Worm (Caenorhabditis elegans): ENCODE results near the gene R05F9.7.
A peak's percentile ranks its signal among the peaks of the same experiment; 100 is the strongest.
"Not testable (repeated sequence)": the region's sequence is repeated elsewhere in the genome, so short reads cannot be mapped to it uniquely, and the experiment has no call there.

Gene R05F9.7

DNA sequence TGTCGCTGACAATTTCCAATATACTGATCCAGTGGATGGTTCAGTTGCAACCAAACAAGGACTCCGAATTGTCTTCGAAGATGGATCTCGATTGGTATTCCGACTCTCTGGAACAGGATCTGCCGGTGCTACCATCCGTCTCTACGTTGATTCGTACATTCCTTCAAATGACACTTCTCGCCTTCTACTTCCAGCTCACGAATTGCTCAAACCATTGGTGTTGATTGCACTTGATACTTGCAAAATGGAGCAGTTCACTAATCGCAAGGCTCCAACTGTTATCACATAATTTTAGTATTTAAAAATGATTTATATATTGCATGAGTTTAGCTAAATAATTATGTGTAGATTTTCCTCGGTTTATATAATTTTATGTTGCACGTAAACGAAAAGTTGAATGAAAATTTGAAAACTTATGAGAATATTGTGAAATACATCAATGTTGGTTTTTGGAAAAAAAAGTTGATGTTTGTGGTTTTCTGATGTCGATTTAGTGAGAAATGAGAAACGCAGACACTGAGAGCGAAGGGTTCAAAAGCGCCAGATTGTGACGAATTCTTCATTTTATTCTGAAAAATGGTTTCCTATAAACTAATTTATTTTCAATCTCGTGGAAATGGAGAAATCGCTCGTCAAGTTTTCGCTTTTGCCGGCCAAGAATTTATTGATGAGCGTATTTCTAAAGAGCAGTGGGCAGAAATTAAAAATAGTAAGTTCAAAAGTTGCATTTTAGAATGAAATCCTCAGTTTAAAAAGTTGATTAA is 5.1 kb downstream of the R05F9.7 start, which contains the start of gene gst-9 (continued):
- TF ChIP-seq sdz-38 (tag; optimal IDR thresholded peaks at IDR 0.05) (no peak), repo-1 (tag; optimal IDR thresholded peaks at IDR 0.05) (peak; percentile 83), cebp-2 (GFP tag; IDR thresholded peaks at IDR 0.05) (0 out of 2 replicates have a peak, but pooled peaks have one; percentile 5), B0336.3 (GFP tag; IDR thresholded peaks at IDR 0.05) (peak; percentile 69), ama-1 (optimal IDR thresholded peaks at IDR 0.05) (peak; percentile 54), ama-1 (GFP tag; optimal IDR thresholded peaks at IDR 0.05) (no peak), hmg-1.2 (GFP tag; IDR thresholded peaks at IDR 0.05) (peak; percentile 36), tlf-1 (GFP tag; optimal IDR thresholded peaks at IDR 0.05) (peak; percentile 80), tbp1 (GFP tag; optimal IDR thresholded peaks at IDR 0.05) (peak; percentile 52), atf-7 (tag; optimal IDR thresholded peaks at IDR 0.05) (peak; percentile 64), dox-1 (GFP tag; IDR thresholded peaks at IDR 0.05) (peak; percentile 55), athp-1 (tag; optimal IDR thresholded peaks at IDR 0.05) (no peak), Y53G8AR.9 (GFP tag; conservative IDR thresholded peaks at IDR 0.05) (peak; percentile 83)

DNA sequence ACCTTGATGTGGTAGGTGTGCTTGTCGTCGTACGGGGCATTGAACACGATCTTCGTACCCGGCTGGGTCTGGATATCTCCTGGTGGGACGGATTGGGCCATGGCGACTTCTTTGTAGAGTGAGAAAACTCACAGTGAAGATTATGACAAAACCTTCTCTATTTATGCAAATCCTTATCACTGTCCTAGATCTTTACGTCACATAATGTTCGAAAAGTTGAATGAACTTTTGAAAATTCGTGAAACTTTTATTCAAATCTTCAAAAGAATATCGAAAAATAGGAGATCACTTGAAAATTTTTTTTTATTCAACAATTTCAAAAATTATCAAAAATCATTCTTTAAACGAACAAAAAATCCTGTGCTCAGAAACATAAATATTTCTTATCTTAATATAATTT is 6.5 kb downstream of the R05F9.7 start, which contains the start of gene msp-33:
msp-33 (minus strand) TSS at position 101 of the 400 bp plus-strand sequence.
- TF ChIP-seq nhr-120 (GFP tag; IDR thresholded peaks at IDR 0.05) (0 out of 2 replicates have a peak, but pooled peaks have one; percentile 66), nfyb-1 (GFP tag; IDR thresholded peaks at IDR 0.05) (no peak), dpff-1 (tag; optimal IDR thresholded peaks at IDR 0.05) (no peak), dox-1 (GFP tag; IDR thresholded peaks at IDR 0.05) (no peak), lir-1 (GFP tag; conservative IDR thresholded peaks at IDR 0.05) (no peak), nhr-179 (tag; optimal IDR thresholded peaks at IDR 0.05) (no peak)

DNA sequence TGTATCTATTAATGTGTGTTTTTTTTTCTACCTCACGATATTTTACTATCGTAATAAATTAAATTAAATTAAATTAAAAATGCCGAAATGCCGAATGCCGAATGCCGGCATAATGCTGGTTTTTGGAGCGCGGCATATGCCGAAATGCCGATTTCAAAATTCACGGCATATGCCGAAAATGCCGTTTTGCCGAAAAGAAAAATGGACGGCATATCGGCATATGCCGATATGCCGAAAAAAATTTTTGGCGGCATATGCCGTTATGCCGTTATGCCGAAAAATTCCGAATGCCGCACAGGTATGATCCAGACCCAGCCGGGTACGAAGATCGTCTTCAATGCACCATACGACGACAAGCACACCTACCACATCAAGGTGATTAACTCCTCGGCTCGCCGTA is 12.5 kb downstream of the R05F9.7 start, which contains the start of gene msp-32:
msp-32 (plus strand) TSS at position 301 of the 400 bp plus-strand sequence.
- TF ChIP-seq xnd-1 (tag; optimal IDR thresholded peaks at IDR 0.05); ZK185.1 (tag; optimal IDR thresholded peaks at IDR 0.05; ENCODE audit: poor library complexity, severe bottlenecking); Y95B8A.8 (GFP tag; IDR thresholded peaks at IDR 0.05): not testable (repeated sequence)

DNA sequence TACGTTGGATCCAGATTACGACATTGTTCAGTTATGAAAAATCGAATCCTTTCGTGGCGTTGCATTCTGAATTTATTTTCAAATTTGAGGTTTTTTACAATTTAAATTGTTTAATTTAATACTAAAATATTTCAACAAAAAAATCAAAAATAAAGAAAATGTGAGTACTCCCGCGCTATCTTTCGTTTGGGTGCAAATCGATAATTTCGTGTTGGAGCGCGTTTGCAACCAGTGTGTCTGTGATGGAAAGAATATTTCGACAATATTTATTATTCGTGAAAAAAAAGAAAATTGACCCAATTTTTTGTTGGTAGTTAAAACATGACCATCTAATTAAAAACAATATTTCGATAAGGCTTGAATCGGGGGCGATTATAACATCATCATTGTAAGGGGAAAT is 16.0 kb downstream of the R05F9.7 start, which contains the start of gene R05F9.9:
R05F9.9 (minus strand) TSS at position 66 of the 400 bp plus-strand sequence.
- peak; percentile 37 for TF ChIP-seq ztf-26 (tag; optimal IDR thresholded peaks at IDR 0.05)
- TF ChIP-seq sdz-38 (tag; optimal IDR thresholded peaks at IDR 0.05): no peak
- TF ChIP-seq snpc-4 (GFP tag; optimal IDR thresholded peaks at IDR 0.05): no peak
- TF ChIP-seq snpc-4 (tag; optimal IDR thresholded peaks at IDR 0.05): peak in 2 of 4 experiments; percentile 23 to 50
- no peak for TF ChIP-seq mel-28 (tag; optimal IDR thresholded peaks at IDR 0.05; ENCODE audit: borderline replicate concordance)
- no peak for TF ChIP-seq let-526 (GFP tag; IDR thresholded peaks at IDR 0.05)
- peak in 1 of 3 experiments; percentile 58 for TF ChIP-seq lin-35 (GFP tag; optimal IDR thresholded peaks at IDR 0.05)
- no peak for TF ChIP-seq hrde-1 (tag; optimal IDR thresholded peaks at IDR 0.05; ENCODE audit: borderline replicate concordance)
- peak; percentile 12 for TF ChIP-seq ceh-79 (tag; optimal IDR thresholded peaks at IDR 0.05)
- TF ChIP-seq lin-54 (GFP tag; optimal IDR thresholded peaks at IDR 0.05): peak; percentile 59
- TF ChIP-seq D2030.7 (GFP tag; IDR thresholded peaks at IDR 0.05): no peak
- TF ChIP-seq pbrm-1 (GFP tag; IDR thresholded peaks at IDR 0.05): no peak
- TF ChIP-seq attf-5 (GFP tag; optimal IDR thresholded peaks at IDR 0.05): peak; percentile 31
- peak; percentile 27 for TF ChIP-seq mxl-1 (tag; optimal IDR thresholded peaks at IDR 0.05)
- TF ChIP-seq dox-1 (GFP tag; IDR thresholded peaks at IDR 0.05): no peak
- no peak for TF ChIP-seq nfya-1 (tag; optimal IDR thresholded peaks at IDR 0.05; ENCODE audit: borderline replicate concordance, insufficient read depth)
- no peak for TF ChIP-seq F55B11.4 (tag; optimal IDR thresholded peaks at IDR 0.05; ENCODE audit: borderline replicate concordance, insufficient read depth)
- TF ChIP-seq atf-7 (tag; optimal IDR thresholded peaks at IDR 0.05): peak; percentile 46
- no peak for TF ChIP-seq F57A8.1 (GFP tag; optimal IDR thresholded peaks at IDR 0.05)
- TF ChIP-seq ekl-4 (GFP tag; IDR thresholded peaks at IDR 0.05): peak; percentile 50
- TF ChIP-seq tbp1 (GFP tag; optimal IDR thresholded peaks at IDR 0.05): peak; percentile 43
- no peak for TF ChIP-seq ets-4 (GFP tag; optimal IDR thresholded peaks at IDR 0.05)
- TF ChIP-seq efl-1 (GFP tag; optimal IDR thresholded peaks at IDR 0.05): peak; percentile 39
- TF ChIP-seq ama-1 (optimal IDR thresholded peaks at IDR 0.05): peak; percentile 64
- no peak for TF ChIP-seq ama-1 (GFP tag; optimal IDR thresholded peaks at IDR 0.05)
- no peak for TF ChIP-seq cebp-1 (GFP tag; IDR thresholded peaks at IDR 0.05)
- TF ChIP-seq cebp-1 (tag; optimal IDR thresholded peaks at IDR 0.05): peak; percentile 57
- TF ChIP-seq nhr-179 (tag; optimal IDR thresholded peaks at IDR 0.05): no peak
- peak; percentile 52 for TF ChIP-seq nfyb-1 (GFP tag; IDR thresholded peaks at IDR 0.05)

All from whole organism, young adult.